Fruit fly (Drosophila melanogaster) whole organism, adult: ENCODE measurements around the gene CG43407.
A peak's percentile ranks its signal among the peaks of the same experiment; 100 is the strongest.

Experiments used
- CG14711 ChIP-seq: fragments of 200-800 bp; sonication (Bioruptor generic); optimal IDR thresholded peaks from 2 replicates; lab custom pipeline; 2018; ENCODE audit warnings: missing biosample characterization, mild to moderate bottlenecking, missing genetic modification characterization, moderate library complexity
- CG5204 ChIP-seq: fragments of 200-800 bp; sonication (Bioruptor generic); optimal IDR thresholded peaks from 2 replicates; lab custom pipeline; 2016; ENCODE audit warnings: missing biosample characterization, missing genetic modification characterization
- CG7101 ChIP-seq: fragments of 200-800 bp; sonication (Bioruptor generic); optimal IDR thresholded peaks from 2 replicates; lab custom pipeline; 2018; ENCODE audit warnings: missing biosample characterization, mild to moderate bottlenecking, missing genetic modification characterization, moderate library complexity
- Hr96 ChIP-seq: fragments of 200-800 bp; sonication (Bioruptor generic); optimal IDR thresholded peaks from 2 replicates; lab custom pipeline; 2016; ENCODE audit warnings: missing biosample characterization, missing genetic modification characterization
- Mnt ChIP-seq: fragments of 200-800 bp; sonication (Bioruptor generic); optimal IDR thresholded peaks from 2 replicates; lab custom pipeline; 2016; ENCODE audit warnings: missing biosample characterization, mild to moderate bottlenecking, missing genetic modification characterization
- bab1 ChIP-seq: fragments of 200-800 bp; sonication (Bioruptor generic); optimal IDR thresholded peaks from 3 replicates; lab custom pipeline; 2019; ENCODE audit warnings: missing biosample characterization, mild to moderate bottlenecking, missing genetic modification characterization, moderate library complexity
- cic ChIP-seq: fragments of 200-800 bp; sonication (Bioruptor generic); optimal IDR thresholded peaks from 2 replicates; lab custom pipeline; 2017; ENCODE audit warnings: missing biosample characterization, mild to moderate bottlenecking, missing genetic modification characterization, moderate library complexity
- cnc ChIP-seq, 2 experiments: fragments of >200 bp; optimal IDR thresholded peaks; 2 replicates each; lab custom pipeline; 2017
- kay ChIP-seq: fragments of 200-800 bp; sonication (Bioruptor generic); peaks from one replicate; lab custom pipeline; 2016; ENCODE audit warnings: missing biosample characterization, missing genetic modification characterization, borderline replicate concordance
- pad ChIP-seq: fragments of 200-800 bp; sonication (Bioruptor generic); optimal IDR thresholded peaks from 3 replicates; lab custom pipeline; 2017; ENCODE audit warnings: missing biosample characterization, missing genetic modification characterization, mild to moderate bottlenecking, moderate library complexity, missing genetic modification reagents
- tj ChIP-seq: fragments of 200-800 bp; sonication (Bioruptor generic); optimal IDR thresholded peaks from 3 replicates; lab custom pipeline; 2017; ENCODE audit warnings: missing biosample characterization, mild to moderate bottlenecking, missing genetic modification characterization, moderate library complexity

DNA sequence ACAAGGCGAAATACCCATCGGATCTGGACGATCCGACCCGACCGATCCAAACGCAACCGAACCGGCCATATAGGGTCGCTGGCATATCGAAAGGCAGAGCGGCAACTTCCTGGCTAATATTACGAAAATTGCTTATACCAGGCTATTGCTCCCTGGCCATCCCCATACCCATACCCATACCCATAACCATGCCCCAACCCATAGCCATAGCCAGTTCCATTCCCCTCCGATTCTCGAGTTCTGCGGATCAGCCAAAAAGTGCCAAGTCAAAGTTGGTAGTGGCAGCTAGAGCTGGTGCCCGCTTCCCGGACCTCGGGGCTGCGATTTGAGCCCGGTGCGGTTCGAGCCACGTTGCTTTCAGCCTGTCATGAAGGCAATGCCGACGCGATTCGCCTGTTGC is 12.0 kb downstream of the CG43407 start:
- TF ChIP-seq tj (GFP tag; lab: Kevin White, UChicago), result peak; percentile 58
- TF ChIP-seq Mnt (GFP tag; lab: Kevin White, UChicago), result no peak
- no peak for TF ChIP-seq CG7101 (tag; lab: Kevin White, UChicago)
- no peak for TF ChIP-seq CG5204 (GFP tag; lab: Kevin White, UChicago)
- no peak for TF ChIP-seq cic
- TF ChIP-seq Hr96 (GFP tag; lab: Kevin White, UChicago), result no peak
- TF ChIP-seq bab1 (GFP tag; lab: Kevin White, UChicago), result no peak
- no peak for TF ChIP-seq pad (GFP tag; lab: Kevin White, UChicago)
- no peak for TF ChIP-seq cnc (optimal IDR thresholded peaks at IDR 0.05; lab: Kevin White, UChicago)
- no peak for TF ChIP-seq kay (GFP tag; lab: Kevin White, UChicago)
- TF ChIP-seq CG14711, result no peak
